Worm (Caenorhabditis elegans) whole organism, late embryonic: ENCODE measurements around the gene cyn-7.

Source experiments
- F13H6.1 ChIP-seq: sonication (generic microtip); optimal IDR thresholded peaks from 2 replicates; lab custom pipeline; 2016; ENCODE audit warnings: missing genetic modification characterization, missing compliant biosample characterization
- ama-1 ChIP-seq: fragments of 150-350 bp; optimal IDR thresholded peaks from 2 replicates; lab custom pipeline; 2014
- ceh-22 ChIP-seq: sonication (generic microtip); optimal IDR thresholded peaks from 2 replicates; lab custom pipeline; 2017; ENCODE audit warnings: missing biosample characterization, missing genetic modification characterization
- ceh-24 ChIP-seq: sonication (generic microtip); optimal IDR thresholded peaks from 2 replicates; lab custom pipeline; 2016; ENCODE audit warnings: mild to moderate bottlenecking, missing genetic modification characterization, missing compliant biosample characterization
- ceh-6 ChIP-seq: fragments of 200-800 bp; sonication (Bioruptor generic); optimal IDR thresholded peaks from 2 replicates; lab custom pipeline; 2018; ENCODE audit warnings: mild to moderate bottlenecking, missing genetic modification characterization, missing compliant biosample characterization
- ceh-9 ChIP-seq: sonication (generic microtip); optimal IDR thresholded peaks from 2 replicates; lab custom pipeline; 2016; ENCODE audit warnings: mild to moderate bottlenecking, missing genetic modification characterization, inconsistent platforms, missing compliant biosample characterization
- elt-2 ChIP-seq: sonication (generic microtip); optimal IDR thresholded peaks from 2 replicates; lab custom pipeline; 2016; ENCODE audit warnings: missing genetic modification reagents, missing genetic modification characterization, missing compliant biosample characterization
- hlh-13 ChIP-seq: fragments of 200-800 bp; sonication (Bioruptor generic); optimal IDR thresholded peaks from 2 replicates; lab custom pipeline; 2018; ENCODE audit warnings: mild to moderate bottlenecking, missing genetic modification characterization, missing compliant biosample characterization
- nfya-1 ChIP-seq: sonication (generic microtip); optimal IDR thresholded peaks from 2 replicates; lab custom pipeline; 2017; ENCODE audit warnings: missing genetic modification characterization, mild to moderate bottlenecking, missing compliant biosample characterization, antibody characterized with exemption, moderate library complexity
- nhr-11 ChIP-seq: fragments of 150-350 bp; optimal IDR thresholded peaks from 2 replicates; lab custom pipeline; 2014; ENCODE audit warnings: missing biosample characterization, missing genetic modification characterization
- pha-4 ChIP-seq: fragments of 150-350 bp; optimal IDR thresholded peaks from 2 replicates; lab custom pipeline; 2018; ENCODE audit warnings: missing biosample characterization, missing genetic modification reagents, missing genetic modification characterization
- pqm-1 ChIP-seq: sonication (generic microtip); optimal IDR thresholded peaks from 2 replicates; lab custom pipeline; 2016; ENCODE audit warnings: missing genetic modification characterization, missing compliant biosample characterization
- rnt-1 ChIP-seq: sonication (generic microtip); optimal IDR thresholded peaks from 2 replicates; lab custom pipeline; 2016; ENCODE audit warnings: missing genetic modification characterization, missing compliant biosample characterization
- unc-86 ChIP-seq: sonication (generic microtip); optimal IDR thresholded peaks from 2 replicates; lab custom pipeline; 2016; ENCODE audit warnings: missing genetic modification characterization, missing compliant biosample characterization

ce11 chrV:15187083-15188057 is at the start of gene cyn-7, which contains the start of gene bath-36:
- TF ChIP-seq ceh-22 (tag; lab: Kevin White, UChicago) (no peak), ceh-24 (tag; lab: Kevin White, UChicago) (no peak), ceh-9 (tag; lab: Kevin White, UChicago) (no peak), ceh-6 (GFP tag; lab: Kevin White, UChicago) (no peak), F13H6.1 (tag; lab: Kevin White, UChicago) (no peak), rnt-1 (tag; lab: Kevin White, UChicago) (no peak), pqm-1 (no peak), nhr-11 (no peak), ama-1 (lab: Kevin White, UChicago) (no peak), unc-86 (tag; lab: Kevin White, UChicago) (no peak), elt-2 (peak; percentile 27), pha-4 (tag; lab: Kevin White, UChicago) (no peak), hlh-13 (no peak), nfya-1 (tag; lab: Kevin White, UChicago) (peak; percentile 46)
